Worm (Caenorhabditis elegans) whole organism, L3 larva: ENCODE results near the gene acl-2.
A peak's percentile ranks its signal among the peaks of the same experiment; 100 is the strongest.

Experiments
- R02D3.7 ChIP-seq: fragments of 150-350 bp; optimal IDR thresholded peaks from 2 replicates; lab custom pipeline; 2014; ENCODE audit warnings: missing biosample characterization, missing genetic modification characterization
- aly-2 ChIP-seq: fragments of 150-350 bp; optimal IDR thresholded peaks from 2 replicates; lab custom pipeline; 2014; ENCODE audit warnings: missing biosample characterization, missing genetic modification characterization
- ama-1 ChIP-seq: fragments of 150-350 bp; optimal IDR thresholded peaks from 2 replicates; lab custom pipeline; 2018
- ceh-16 ChIP-seq: sonication (generic microtip); optimal IDR thresholded peaks from 2 replicates; lab custom pipeline; 2017; ENCODE audit warnings: missing biosample characterization, missing genetic modification characterization
- ceh-28 ChIP-seq: fragments of 150-350 bp; optimal IDR thresholded peaks from 2 replicates; lab custom pipeline; 2014; ENCODE audit warnings: missing biosample characterization, missing genetic modification reagents, missing genetic modification characterization
- egl-27 ChIP-seq: sonication (generic microtip); optimal IDR thresholded peaks from 4 replicates; lab custom pipeline; 2017; ENCODE audit warnings: missing biosample characterization, missing genetic modification reagents, missing genetic modification characterization
- elt-1 ChIP-seq: fragments of 150-350 bp; optimal IDR thresholded peaks from 2 replicates; lab custom pipeline; 2014; ENCODE audit warnings: missing biosample characterization, missing genetic modification characterization
- elt-2 ChIP-seq: sonication (generic microtip); optimal IDR thresholded peaks from 2 replicates; lab custom pipeline; 2016; ENCODE audit warnings: missing genetic modification reagents, mild to moderate bottlenecking, missing genetic modification characterization, missing compliant biosample characterization
- elt-3 ChIP-seq, 3 experiments: fragments of 150-350 bp in 1 of 3; sonication (generic microtip) in 2 of 3; optimal IDR thresholded peaks; 2 replicates in 2 of 3; 4 replicates in 1 of 3; lab custom pipeline; 2014 to 2017; ENCODE audit warnings: missing biosample characterization in 3 of 3, missing genetic modification characterization in 3 of 3
- fkh-10 ChIP-seq: sonication (generic microtip); optimal IDR thresholded peaks from 2 replicates; lab custom pipeline; 2017; ENCODE audit warnings: missing biosample characterization, missing genetic modification reagents, missing genetic modification characterization
- hmg-11 ChIP-seq: sonication (generic microtip); optimal IDR thresholded peaks from 2 replicates; lab custom pipeline; 2016; ENCODE audit warnings: missing genetic modification characterization, missing compliant biosample characterization
- lin-15B ChIP-seq: fragments of 150-350 bp; optimal IDR thresholded peaks from 2 replicates; lab custom pipeline; 2014; ENCODE audit warnings: missing biosample characterization, missing genetic modification characterization
- lin-39 ChIP-seq: fragments of 150-350 bp; optimal IDR thresholded peaks from 2 replicates; lab custom pipeline; 2018; ENCODE audit warnings: missing biosample characterization, missing genetic modification reagents, missing genetic modification characterization
- lsy-12 ChIP-seq: sonication (generic microtip); optimal IDR thresholded peaks from 2 replicates; lab custom pipeline; 2016; ENCODE audit warnings: mild to moderate bottlenecking, missing genetic modification characterization, missing compliant biosample characterization
- nfya-1 ChIP-seq: sonication (generic microtip); optimal IDR thresholded peaks from 2 replicates; lab custom pipeline; 2017; ENCODE audit warnings: missing genetic modification characterization, mild to moderate bottlenecking, missing compliant biosample characterization, antibody characterized with exemption, moderate library complexity; ENCODE audit not compliant: insufficient read depth
- nhr-11 ChIP-seq: fragments of 150-350 bp; optimal IDR thresholded peaks from 2 replicates; lab custom pipeline; 2014; ENCODE audit warnings: missing biosample characterization, missing genetic modification characterization
- nhr-23 ChIP-seq: fragments of 150-350 bp; optimal IDR thresholded peaks from 2 replicates; lab custom pipeline; 2014; ENCODE audit warnings: missing biosample characterization, missing genetic modification reagents, missing genetic modification characterization
- nhr-237 ChIP-seq: fragments of 150-350 bp; optimal IDR thresholded peaks from 2 replicates; lab custom pipeline; 2014; ENCODE audit warnings: missing biosample characterization, missing genetic modification characterization
- nhr-25 ChIP-seq: sonication (generic microtip); optimal IDR thresholded peaks from 2 replicates; lab custom pipeline; 2017; ENCODE audit warnings: missing biosample characterization, missing genetic modification characterization
- nhr-28 ChIP-seq: fragments of 150-350 bp; optimal IDR thresholded peaks from 2 replicates; lab custom pipeline; 2014; ENCODE audit warnings: missing biosample characterization, missing genetic modification characterization
- nhr-43 ChIP-seq: sonication (generic microtip); optimal IDR thresholded peaks from 2 replicates; lab custom pipeline; 2016; ENCODE audit warnings: mild to moderate bottlenecking, missing genetic modification characterization, missing compliant biosample characterization; ENCODE audit not compliant: poor library complexity, severe bottlenecking
- nhr-67 ChIP-seq: fragments of 150-350 bp; optimal IDR thresholded peaks from 2 replicates; lab custom pipeline; 2014; ENCODE audit warnings: missing biosample characterization, missing genetic modification characterization
- pha-4 ChIP-seq: fragments of 150-350 bp; optimal IDR thresholded peaks from 2 replicates; lab custom pipeline; 2014; ENCODE audit warnings: missing biosample characterization, missing genetic modification reagents, missing genetic modification characterization
- pqm-1 ChIP-seq: fragments of 150-350 bp; optimal IDR thresholded peaks from 2 replicates; lab custom pipeline; 2017; ENCODE audit warnings: missing biosample characterization, missing genetic modification characterization, inconsistent platforms
- sea-2 ChIP-seq: fragments of 150-350 bp; sonication (generic microtip); optimal IDR thresholded peaks from 4 replicates; lab custom pipeline; 2014; ENCODE audit warnings: missing biosample characterization, missing genetic modification reagents, missing genetic modification characterization
- tbx-2 ChIP-seq: sonication (generic microtip); optimal IDR thresholded peaks from 2 replicates; lab custom pipeline; 2016; ENCODE audit warnings: mild to moderate bottlenecking, missing genetic modification characterization, missing compliant biosample characterization
- unc-62 ChIP-seq: fragments of 150-350 bp; sonication (generic microtip); optimal IDR thresholded peaks from 4 replicates; lab custom pipeline; 2014; ENCODE audit warnings: missing biosample characterization, missing genetic modification reagents, missing genetic modification characterization
- ztf-11 ChIP-seq: fragments of 150-350 bp; optimal IDR thresholded peaks from 2 replicates; lab custom pipeline; 2014; ENCODE audit warnings: missing biosample characterization, missing genetic modification characterization

Gene acl-2

ce11 chrV:9986177-9986576 is 44.7 kb downstream of the acl-2 start, which contains the start of gene rmd-2:
TSS of gene rmd-2 (minus strand) at chrV:9986277.
- TF ChIP-seq hmg-11 (no peak), elt-1 (tag; lab: Kevin White, UChicago) (no peak), pqm-1 (tag; lab: Kevin White, UChicago) (no peak), unc-62 (GFP tag; lab: Kevin White, UChicago) (no peak), sea-2 (GFP tag; lab: Kevin White, UChicago) (no peak), nhr-23 (tag; lab: Kevin White, UChicago) (no peak)

ce11 chrV:9985227-9985864 is 45.5 kb downstream of the acl-2 start:
- peak; percentile 48 for TF ChIP-seq elt-1 (tag; lab: Kevin White, UChicago)
- no peak for TF ChIP-seq nhr-67 (tag; lab: Kevin White, UChicago)

ce11 chrV:9984821-9985220 is 46.1 kb downstream of the acl-2 start:
- TF ChIP-seq fkh-10 (GFP tag; lab: Kevin White, UChicago): no peak
- no peak for TF ChIP-seq elt-3 (tag; optimal IDR thresholded peaks at IDR 0.05; lab: Kevin White, UChicago)
- no peak for TF ChIP-seq ceh-28 (tag; lab: Kevin White, UChicago)
- TF ChIP-seq elt-1 (tag; lab: Kevin White, UChicago): no peak
- TF ChIP-seq elt-2 (tag; lab: Kevin White, UChicago): peak; percentile 67
- peak; percentile 75 for TF ChIP-seq nhr-11 (tag; lab: Kevin White, UChicago)
- no peak for TF ChIP-seq nhr-43
- TF ChIP-seq pqm-1 (tag; lab: Kevin White, UChicago): peak; percentile 60
- TF ChIP-seq nhr-23 (tag; lab: Kevin White, UChicago): no peak
- peak; percentile 45 for TF ChIP-seq nfya-1 (tag; lab: Kevin White, UChicago)
- peak; percentile 3 for TF ChIP-seq hmg-11
- peak; percentile 45 for TF ChIP-seq pha-4 (tag; lab: Kevin White, UChicago)

ce11 chrV:9983529-9983928 is 47.4 kb downstream of the acl-2 start:
- TF ChIP-seq ama-1 (lab: Kevin White, UChicago) (peak; percentile 39), elt-2 (tag; lab: Kevin White, UChicago) (peak; percentile 15), elt-3 (tag; optimal IDR thresholded peaks at IDR 0.05; lab: Kevin White, UChicago) (no peak)

ce11 chrV:9982568-9982967 is 48.3 kb downstream of the acl-2 start, which contains the start of gene C27H6.9:
TSS of gene C27H6.9 (plus strand) at chrV:9982868.
- TF ChIP-seq nhr-28 (tag; lab: Kevin White, UChicago) (no peak), nhr-237 (tag; lab: Kevin White, UChicago) (no peak), ztf-11 (no peak), elt-1 (tag; lab: Kevin White, UChicago) (no peak), egl-27 (tag; lab: Kevin White, UChicago) (no peak), fkh-10 (GFP tag; lab: Kevin White, UChicago) (no peak), ama-1 (lab: Kevin White, UChicago) (no peak), unc-62 (GFP tag; lab: Kevin White, UChicago) (no peak), aly-2 (tag; lab: Kevin White, UChicago) (no peak), ceh-16 (tag; lab: Kevin White, UChicago) (no peak)

- TF ChIP-seq lin-39 (tag; lab: Kevin White, UChicago) (peak; percentile 31), ceh-28 (tag; lab: Kevin White, UChicago) (peak; percentile 43), elt-2 (tag; lab: Kevin White, UChicago) (peak; percentile 47), nfya-1 (tag; lab: Kevin White, UChicago) (peak; percentile 59), nhr-43 (peak; percentile 70), lsy-12 (tag; lab: Kevin White, UChicago) (peak; percentile 43), lin-15B (tag; lab: Kevin White, UChicago) (peak; percentile 47), nhr-25 (tag; lab: Kevin White, UChicago) (peak; percentile 56), nhr-23 (tag; lab: Kevin White, UChicago) (peak; percentile 75), R02D3.7 (tag; lab: Kevin White, UChicago) (peak; percentile 19), tbx-2 (tag; lab: Kevin White, UChicago) (peak; percentile 48), hmg-11 (peak; percentile 53)
These were observed 50.0 kb downstream of the acl-2 start, which contains the start of the genes ruvb-1 and tofu-1 for ce11 chrV:9980731-9981483. TSS of gene ruvb-1 (minus strand) at chrV:9980802. TSS of gene tofu-1 (plus strand) at chrV:9981147.
